Fruit fly (Drosophila melanogaster): ENCODE data around the gene CG9743.

Gene CG9743

DNA sequence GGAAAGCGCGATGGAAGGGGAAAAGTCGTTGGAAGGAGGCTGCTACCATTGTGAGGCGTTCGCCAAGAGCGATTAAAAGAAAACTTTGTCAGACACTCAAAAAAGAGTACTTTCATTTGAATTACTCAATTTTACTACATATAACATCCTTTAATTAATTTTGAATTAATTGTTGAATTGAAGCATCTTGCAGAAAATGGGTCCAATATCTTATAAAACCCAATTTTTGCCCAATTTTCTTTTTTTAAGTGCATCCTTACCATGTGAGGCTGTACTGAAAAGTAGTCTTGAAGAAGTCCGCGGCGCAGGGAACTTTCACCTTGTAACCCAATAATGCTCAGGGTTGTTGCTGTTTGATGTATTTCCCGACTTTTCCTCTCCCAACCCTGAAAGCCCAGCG lies 32.5 kb upstream of the CG9743 start (continued):
- TF ChIP-seq caup (GFP tag; optimal IDR thresholded peaks at IDR 0.05; ENCODE audit: severe bottlenecking) (peak; percentile 16), bsh (GFP tag; optimal IDR thresholded peaks at IDR 0.05) (peak in 1 of 2 experiments; percentile 56), Oli (tag; optimal IDR thresholded peaks at IDR 0.05) (peak; percentile 27)

DNA sequence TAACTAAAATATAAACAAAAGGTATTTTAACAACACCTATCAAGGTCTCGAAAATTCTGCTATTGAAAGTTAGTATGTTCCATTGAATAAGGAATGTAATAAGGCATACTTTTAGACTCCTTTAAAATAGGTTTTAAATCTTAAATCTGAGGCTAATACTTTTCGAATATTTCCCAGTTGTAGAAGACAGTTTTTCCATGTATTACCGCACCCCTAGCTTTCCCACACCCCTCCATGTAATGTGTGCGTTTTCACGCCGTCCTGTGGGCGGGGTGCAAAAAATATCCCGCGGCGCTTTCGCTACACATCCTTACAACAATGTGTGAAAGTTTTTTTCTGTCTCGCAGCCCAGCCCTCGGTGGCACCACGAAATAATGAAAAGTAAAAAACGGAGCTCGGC lies 21.8 kb upstream of the CG9743 start:
- TF ChIP-seq CG2120 (GFP tag; optimal IDR thresholded peaks at IDR 0.05) (peak; percentile 23), CG12391 (tag; optimal IDR thresholded peaks at IDR 0.05) (peak; percentile 26), CG11456 (GFP tag; IDR thresholded peaks at IDR 0.05) (no peak), CG4617 (GFP tag; optimal IDR thresholded peaks at IDR 0.05; ENCODE audit: borderline replicate concordance) (no peak), sens (GFP tag) (peak; percentile 17), CG7271 (tag; optimal IDR thresholded peaks at IDR 0.05) (no peak), luna (GFP tag; optimal IDR thresholded peaks at IDR 0.05) (no peak), Hmr (GFP tag; optimal IDR thresholded peaks at IDR 0.05) (peak; percentile 10), gsb (GFP tag; IDR thresholded peaks at IDR 0.05) (no peak), insv (GFP tag; optimal IDR thresholded peaks at IDR 0.05) (no peak), CG7839 (tag; optimal IDR thresholded peaks at IDR 0.05) (peak; percentile 10), fu2 (GFP tag; optimal IDR thresholded peaks at IDR 0.05) (no peak), CG10979 (tag; optimal IDR thresholded peaks at IDR 0.05) (peak; percentile 15), Ptx1 (GFP tag; IDR thresholded peaks at IDR 0.05) (peak; percentile 25; the same call in 1 of the 2 replicates), CG18599 (GFP tag; optimal IDR thresholded peaks at IDR 0.05) (peak; percentile 44), CkIIα-i1 (GFP tag; IDR thresholded peaks at IDR 0.05) (no peak), klu (GFP tag; IDR thresholded peaks at IDR 0.05) (no peak), crol (GFP tag; IDR thresholded peaks at IDR 0.05) (no peak), tio (GFP tag; optimal IDR thresholded peaks at IDR 0.05) (no peak), CG8765 (GFP tag; IDR thresholded peaks at IDR 0.05) (no peak), sqz (GFP tag; optimal IDR thresholded peaks at IDR 0.05) (peak; percentile 14), Blimp-1 (GFP tag; optimal IDR thresholded peaks at IDR 0.05) (peak; percentile 11), Sox102F (GFP tag; optimal IDR thresholded peaks at IDR 0.05) (peak; percentile 12), Hand (GFP tag; optimal IDR thresholded peaks at IDR 0.05) (no peak), CG10431 (GFP tag; optimal IDR thresholded peaks at IDR 0.05) (peak; percentile 92), tll (GFP tag; optimal IDR thresholded peaks at IDR 0.05) (no peak), seq (GFP tag; IDR thresholded peaks at IDR 0.05) (0 out of 2 replicates have a peak, but pooled peaks have one; percentile 24), Fer1 (GFP tag; optimal IDR thresholded peaks at IDR 0.05) (peak; percentile 8), grau (tag; optimal IDR thresholded peaks at IDR 0.05) (peak; percentile 11), CG17829 (tag; optimal IDR thresholded peaks at IDR 0.05) (no peak), D (optimal IDR thresholded peaks at IDR 0.05) (no peak), D (GFP tag; optimal IDR thresholded peaks at IDR 0.05) (peak; percentile 12), CG3407 (GFP tag; optimal IDR thresholded peaks at IDR 0.05) (no peak), CG18262 (tag; optimal IDR thresholded peaks at IDR 0.05) (peak; percentile 18), amos (GFP tag; IDR thresholded peaks at IDR 0.05; ENCODE audit: partially characterized antibody) (no peak), grn (GFP tag; optimal IDR thresholded peaks at IDR 0.05) (no peak), CG31224 (GFP tag; IDR thresholded peaks at IDR 0.05) (no peak), bsh (GFP tag; optimal IDR thresholded peaks at IDR 0.05) (peak in 1 of 2 experiments; percentile 26), Fer2 (tag; optimal IDR thresholded peaks at IDR 0.05) (no peak), CG2712 (tag; optimal IDR thresholded peaks at IDR 0.05) (peak; percentile 12), CG4730 (GFP tag; IDR thresholded peaks at IDR 0.05) (no peak), lilli (GFP tag; optimal IDR thresholded peaks at IDR 0.05) (no peak), PHDP (tag; optimal IDR thresholded peaks at IDR 0.05) (no peak), row (GFP tag; IDR thresholded peaks at IDR 0.05) (peak; percentile 54), CG34376 (GFP tag; optimal IDR thresholded peaks at IDR 0.05) (no peak), Meics (GFP tag; optimal IDR thresholded peaks at IDR 0.05) (peak; percentile 8), yki (optimal IDR thresholded peaks at IDR 0.05) (no peak)

Data from whole organism, embryonic.